Worm (Caenorhabditis elegans) whole organism, young adult: ENCODE results near the gene rack-1.

Experiments
- B0261.1 ChIP-seq: sonication (generic microtip); optimal IDR thresholded peaks from 2 replicates; lab custom pipeline; 2016; ENCODE audit warnings: mild to moderate bottlenecking, missing genetic modification characterization, moderate library complexity, missing compliant biosample characterization
- F57A8.1 ChIP-seq: fragments of 200-800 bp; sonication (Bioruptor generic); optimal IDR thresholded peaks from 2 replicates; lab custom pipeline; 2018; ENCODE audit warnings: mild to moderate bottlenecking, missing genetic modification characterization, moderate library complexity, missing compliant biosample characterization
- chd-7 ChIP-seq: sonication (generic microtip); optimal IDR thresholded peaks from 2 replicates; lab custom pipeline; 2016; ENCODE audit warnings: mild to moderate bottlenecking, missing genetic modification characterization, moderate library complexity, missing compliant biosample characterization
- dpff-1 ChIP-seq: sonication (generic microtip); optimal IDR thresholded peaks from 2 replicates; lab custom pipeline; 2017; ENCODE audit warnings: mild to moderate bottlenecking, missing genetic modification characterization, missing compliant biosample characterization
- lin-35 ChIP-seq, 3 experiments: fragments of 150-350 bp in 2 of 3; sonication (generic microtip) in 1 of 3; optimal IDR thresholded peaks; 2 replicates each; lab custom pipeline; 2014 to 2018; ENCODE audit warnings: missing biosample characterization in 3 of 3, missing genetic modification characterization in 3 of 3, missing genetic modification reagents in 3 of 3
- pha-4 ChIP-seq: fragments of 150-350 bp; sonication (generic microtip); optimal IDR thresholded peaks from 2 replicates; lab custom pipeline; 2014; ENCODE audit warnings: missing biosample characterization, missing genetic modification reagents, missing genetic modification characterization
- unc-62 ChIP-seq: fragments of 150-350 bp; optimal IDR thresholded peaks from 2 replicates; lab custom pipeline; 2014; ENCODE audit warnings: missing biosample characterization, missing genetic modification reagents, missing genetic modification characterization

ce11 chrIV:10197317-10197867 lies 20.9 kb downstream of the rack-1 start, which contains the start of gene gon-4:
- TF ChIP-seq unc-62 (GFP tag; lab: Kevin White, UChicago) (no peak), pha-4 (tag; lab: Kevin White, UChicago) (no peak), chd-7 (tag; lab: Kevin White, UChicago) (no peak), lin-35 (GFP tag; optimal IDR thresholded peaks at IDR 0.05; lab: Kevin White, UChicago) (no peak), F57A8.1 (GFP tag; lab: Kevin White, UChicago) (no peak), B0261.1 (tag; lab: Kevin White, UChicago) (no peak), dpff-1 (tag; lab: Kevin White, UChicago) (no peak)
